Fruit fly (Drosophila melanogaster): ENCODE measurements around the gene Bili.

Bili gene

dm6 chr3R:25152342-25152741, 21.2 kb downstream of the Bili start:
- TF ChIP-seq psq (optimal IDR thresholded peaks at IDR 0.05): no peak
- TF ChIP-seq Sin3A (optimal IDR thresholded peaks at IDR 0.05): no peak
- no peak for TF ChIP-seq Myc (optimal IDR thresholded peaks at IDR 0.05)

DNA sequence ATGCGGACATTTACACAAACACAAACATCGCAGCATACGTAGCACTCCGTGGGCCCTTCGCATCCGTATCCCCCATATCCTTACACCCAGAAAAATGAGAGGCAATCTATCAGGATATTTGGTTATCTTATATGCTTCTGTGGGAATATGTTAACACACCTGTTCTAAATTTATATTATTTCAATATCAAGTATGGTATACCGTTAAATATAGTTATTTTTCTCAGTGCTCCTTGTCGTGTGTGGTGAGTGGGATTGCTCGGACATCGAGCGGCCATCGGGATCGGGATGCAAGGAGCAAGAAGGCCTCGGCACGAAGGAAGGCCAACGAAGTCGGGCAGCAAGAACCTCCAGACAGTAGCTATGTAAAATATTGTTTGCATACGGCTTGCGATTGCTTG, 30.4 kb downstream of the Bili start:
- no peak for TF ChIP-seq ttk (optimal IDR thresholded peaks at IDR 0.05)
- TF ChIP-seq Myc (optimal IDR thresholded peaks at IDR 0.05): no peak
- no peak for TF ChIP-seq Sin3A (optimal IDR thresholded peaks at IDR 0.05)
- no peak for TF ChIP-seq insv (optimal IDR thresholded peaks at IDR 0.05)
- TF ChIP-seq h (optimal IDR thresholded peaks at IDR 0.05): no peak
- TF ChIP-seq psq (optimal IDR thresholded peaks at IDR 0.05): no peak

DNA sequence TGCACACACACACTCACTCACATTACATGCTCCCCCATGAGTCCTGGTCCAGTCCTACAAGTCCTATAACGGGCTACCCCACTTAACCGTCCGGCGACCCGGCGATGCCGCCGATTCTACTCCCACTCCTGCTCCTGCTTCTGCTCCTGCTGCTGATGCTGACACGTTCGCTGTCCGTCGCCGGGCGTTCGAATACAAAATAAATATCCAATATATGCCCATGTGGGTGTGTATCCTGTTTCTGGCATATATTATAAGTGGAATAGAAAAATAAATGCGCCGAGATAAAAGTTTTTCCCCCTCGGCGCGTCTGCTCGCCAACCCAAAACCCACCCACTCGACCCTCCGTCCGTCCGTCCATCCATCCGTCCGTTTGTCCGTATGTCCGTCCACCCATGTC, 35.7 kb downstream of the Bili start:
- no peak for TF ChIP-seq Sin3A (optimal IDR thresholded peaks at IDR 0.05)
- TF ChIP-seq insv (optimal IDR thresholded peaks at IDR 0.05): no peak

DNA sequence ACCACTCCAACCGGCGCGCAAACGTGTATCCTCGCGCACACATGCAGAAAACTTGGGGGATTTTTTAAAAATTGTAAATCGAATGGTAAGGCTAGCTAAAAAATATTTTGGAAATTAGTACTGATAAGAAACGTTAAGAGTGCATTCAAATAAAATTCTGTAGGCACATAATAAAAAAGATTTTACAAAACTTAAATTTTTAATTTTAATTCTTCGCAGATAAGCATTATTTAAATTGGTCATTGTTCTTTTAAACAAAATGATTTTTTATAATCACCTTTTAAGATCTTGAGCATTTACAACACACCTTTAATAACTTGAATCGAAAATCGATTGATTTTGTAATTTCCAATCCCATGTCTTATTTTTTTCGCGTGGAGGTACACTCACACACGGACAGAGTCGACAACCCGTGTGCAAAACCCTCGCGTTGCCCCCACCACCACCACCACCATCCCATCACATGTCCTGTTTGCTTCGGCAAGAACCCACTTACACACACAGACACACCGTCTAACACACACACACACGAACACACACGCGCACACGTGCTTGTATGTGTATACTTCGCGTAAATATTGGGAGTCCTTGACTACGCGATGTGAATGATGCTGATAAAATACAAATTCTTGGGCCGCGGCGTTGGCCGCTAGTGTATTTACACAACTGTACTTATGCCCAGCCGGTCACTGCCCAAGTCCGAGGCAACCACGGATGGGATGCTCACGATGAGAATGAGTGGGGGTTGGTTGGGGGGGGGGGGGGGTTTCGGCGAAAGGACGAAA, 36.5 kb downstream of the Bili start:
- TF ChIP-seq h (optimal IDR thresholded peaks at IDR 0.05) (no peak), psq (optimal IDR thresholded peaks at IDR 0.05) (no peak), Sin3A (optimal IDR thresholded peaks at IDR 0.05) (no peak), Myc (optimal IDR thresholded peaks at IDR 0.05) (no peak), insv (optimal IDR thresholded peaks at IDR 0.05) (no peak), ttk (optimal IDR thresholded peaks at IDR 0.05) (no peak)

DNA sequence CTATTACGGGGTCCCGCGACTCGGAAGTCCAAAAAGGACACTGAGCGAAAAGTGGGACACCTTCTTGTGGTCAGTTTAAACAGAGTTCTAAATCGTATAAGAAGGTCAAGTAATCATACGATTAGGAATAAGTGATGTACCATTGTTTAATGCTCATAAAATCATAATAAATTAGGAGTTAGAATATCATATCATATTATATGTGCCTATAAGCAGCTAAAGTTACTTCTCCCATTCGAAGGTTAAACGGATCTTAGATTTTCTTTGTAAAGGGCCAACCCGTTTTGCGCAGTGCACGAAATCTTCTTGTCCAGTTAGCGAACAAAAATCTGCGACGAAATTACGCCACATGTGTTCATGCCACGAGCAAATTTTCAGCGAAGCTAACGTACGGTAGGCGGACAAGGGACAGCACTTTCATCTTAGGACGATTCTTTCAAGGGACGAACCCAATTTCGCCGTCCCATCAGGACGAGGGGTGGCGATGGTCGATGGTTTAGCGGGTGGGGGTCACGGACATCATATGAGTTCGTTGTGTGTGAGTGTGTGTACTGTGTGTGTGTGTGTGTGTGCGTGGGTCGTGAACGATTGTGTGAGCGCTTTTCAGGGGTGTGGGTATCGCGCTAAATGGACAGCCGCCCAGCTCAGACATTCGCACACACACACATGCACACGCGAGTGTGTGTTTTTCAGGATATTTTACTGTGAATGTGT, 37.3 kb downstream of the Bili start:
- TF ChIP-seq Sin3A (optimal IDR thresholded peaks at IDR 0.05) (no peak), psq (optimal IDR thresholded peaks at IDR 0.05) (no peak), insv (optimal IDR thresholded peaks at IDR 0.05) (no peak), Myc (optimal IDR thresholded peaks at IDR 0.05) (no peak), ttk (optimal IDR thresholded peaks at IDR 0.05) (no peak), h (optimal IDR thresholded peaks at IDR 0.05) (no peak)

DNA sequence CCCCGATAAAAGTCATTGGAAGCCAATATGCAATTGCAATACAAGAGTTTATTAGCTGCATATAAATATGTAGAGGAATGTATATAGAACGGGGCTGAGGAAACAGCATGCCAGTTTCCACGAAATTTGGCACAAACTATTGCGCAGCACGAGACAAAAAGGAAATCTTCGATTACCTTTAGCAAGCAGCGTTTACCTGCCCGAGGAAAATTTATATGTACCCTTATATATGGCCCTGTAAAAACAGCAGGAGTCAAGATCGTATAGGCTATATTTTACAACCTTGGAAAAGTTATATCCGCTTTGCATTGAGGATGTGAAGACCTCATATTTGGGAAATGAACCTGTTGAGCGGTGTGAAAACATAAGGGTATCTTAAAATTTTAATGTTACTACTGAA, 41.2 kb downstream of the Bili start:
- TF ChIP-seq ttk (optimal IDR thresholded peaks at IDR 0.05) (no peak), Myc (optimal IDR thresholded peaks at IDR 0.05) (no peak), psq (optimal IDR thresholded peaks at IDR 0.05) (no peak), h (optimal IDR thresholded peaks at IDR 0.05) (no peak), Sin3A (optimal IDR thresholded peaks at IDR 0.05) (no peak), insv (optimal IDR thresholded peaks at IDR 0.05) (no peak)

- TF ChIP-seq Myc (optimal IDR thresholded peaks at IDR 0.05): no peak
- no peak for TF ChIP-seq ttk (optimal IDR thresholded peaks at IDR 0.05)
- TF ChIP-seq insv (optimal IDR thresholded peaks at IDR 0.05): no peak
- no peak for TF ChIP-seq h (optimal IDR thresholded peaks at IDR 0.05)
- TF ChIP-seq Sin3A (optimal IDR thresholded peaks at IDR 0.05): no peak
- no peak for TF ChIP-seq psq (optimal IDR thresholded peaks at IDR 0.05)
These were observed 41.9 kb downstream of the Bili start for dm6 chr3R:25172976-25173375.

DNA sequence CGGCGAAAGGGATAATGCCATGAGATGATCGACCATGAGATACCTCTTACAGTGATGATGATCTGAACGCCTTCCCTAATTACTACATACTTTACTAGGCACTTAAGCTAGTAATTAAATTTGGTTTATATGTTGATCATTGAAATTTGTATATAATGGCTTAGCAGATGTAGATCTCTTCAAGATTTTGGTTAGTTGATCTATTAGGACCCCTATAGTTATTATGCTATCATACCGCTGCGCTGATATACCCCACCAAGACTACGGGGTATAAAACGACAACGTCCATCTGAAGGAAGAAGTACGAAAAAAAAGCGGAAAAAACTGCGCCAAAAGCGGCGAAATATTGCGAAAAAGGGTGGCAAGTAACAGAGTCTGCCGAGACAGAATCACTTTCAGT, 43.1 kb downstream of the Bili start:
- TF ChIP-seq psq (optimal IDR thresholded peaks at IDR 0.05): no peak
- TF ChIP-seq Myc (optimal IDR thresholded peaks at IDR 0.05): no peak
- TF ChIP-seq h (optimal IDR thresholded peaks at IDR 0.05): no peak
- no peak for TF ChIP-seq insv (optimal IDR thresholded peaks at IDR 0.05)
- no peak for TF ChIP-seq Sin3A (optimal IDR thresholded peaks at IDR 0.05)
- TF ChIP-seq ttk (optimal IDR thresholded peaks at IDR 0.05): no peak

dm6 chr3R:25176517-25176916, 45.4 kb downstream of the Bili start:
- TF ChIP-seq Sin3A (optimal IDR thresholded peaks at IDR 0.05) (no peak), Myc (optimal IDR thresholded peaks at IDR 0.05) (no peak), h (optimal IDR thresholded peaks at IDR 0.05) (no peak), insv (optimal IDR thresholded peaks at IDR 0.05) (no peak), ttk (optimal IDR thresholded peaks at IDR 0.05) (no peak), psq (optimal IDR thresholded peaks at IDR 0.05) (no peak)

- TF ChIP-seq psq (optimal IDR thresholded peaks at IDR 0.05) (no peak), insv (optimal IDR thresholded peaks at IDR 0.05) (no peak), Sin3A (optimal IDR thresholded peaks at IDR 0.05) (no peak), ttk (optimal IDR thresholded peaks at IDR 0.05) (no peak), Myc (optimal IDR thresholded peaks at IDR 0.05) (no peak), h (optimal IDR thresholded peaks at IDR 0.05) (no peak)
These were observed 46.3 kb downstream of the Bili start for dm6 chr3R:25177429-25177828.

dm6 chr3R:25178521-25178920, 47.4 kb downstream of the Bili start:
- TF ChIP-seq h (optimal IDR thresholded peaks at IDR 0.05) (no peak), psq (optimal IDR thresholded peaks at IDR 0.05) (no peak), insv (optimal IDR thresholded peaks at IDR 0.05) (no peak), Myc (optimal IDR thresholded peaks at IDR 0.05) (no peak), ttk (optimal IDR thresholded peaks at IDR 0.05) (no peak), Sin3A (optimal IDR thresholded peaks at IDR 0.05) (no peak)

DNA sequence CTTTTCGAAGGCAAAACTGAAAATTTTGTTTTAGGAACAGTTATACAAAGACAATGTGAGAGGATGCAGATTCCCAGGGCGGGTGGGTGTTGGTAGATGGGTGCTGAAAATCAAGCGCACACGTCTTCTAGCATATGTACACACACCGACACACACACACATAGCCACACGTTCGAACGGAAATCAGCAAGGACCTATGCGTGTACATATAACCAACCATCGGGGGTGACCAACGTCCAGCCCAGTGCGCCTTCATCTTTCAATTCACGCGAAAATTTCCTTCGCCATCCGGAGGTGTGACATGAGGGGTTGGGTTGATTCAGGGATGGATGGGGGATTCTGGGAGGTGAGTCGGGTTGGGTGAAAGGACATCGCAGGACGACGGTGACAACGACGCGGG, 50.3 kb downstream of the Bili start:
- no peak for TF ChIP-seq insv (optimal IDR thresholded peaks at IDR 0.05)
- TF ChIP-seq psq (optimal IDR thresholded peaks at IDR 0.05): no peak
- TF ChIP-seq h (optimal IDR thresholded peaks at IDR 0.05): no peak
- TF ChIP-seq Sin3A (optimal IDR thresholded peaks at IDR 0.05): no peak
- TF ChIP-seq ttk (optimal IDR thresholded peaks at IDR 0.05): no peak
- TF ChIP-seq Myc (optimal IDR thresholded peaks at IDR 0.05): no peak

Measured in Kc167 (cell line).